Fruit fly (Drosophila melanogaster): ENCODE data around the gene CG11710.

DNA sequence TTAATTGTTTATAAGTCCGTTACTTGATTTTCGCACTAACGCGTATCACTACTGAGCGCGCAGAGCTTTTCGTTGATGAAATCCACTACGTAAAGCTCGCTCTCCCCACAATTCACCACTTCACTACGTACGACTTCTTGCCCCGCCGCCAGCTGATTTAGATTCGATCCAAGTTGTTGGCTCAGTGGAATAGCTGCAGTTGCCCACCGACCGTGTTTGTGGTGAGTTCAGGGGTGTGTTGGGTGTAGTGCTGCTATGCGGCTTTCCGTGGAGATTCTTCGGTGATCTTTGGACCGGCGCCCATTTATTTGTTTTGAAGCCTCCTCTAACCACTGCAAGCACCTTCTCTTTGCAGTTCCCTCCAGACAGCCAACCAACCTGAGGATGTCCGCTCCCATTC, 38.7 kb upstream of the CG11710 start:
- no peak for TF ChIP-seq EcR (GFP tag; optimal IDR thresholded peaks at IDR 0.05)
- TF ChIP-seq pan (optimal IDR thresholded peaks at IDR 0.05): no peak
- no peak for TF ChIP-seq usp (GFP tag; optimal IDR thresholded peaks at IDR 0.05)
- no peak for TF ChIP-seq psq (optimal IDR thresholded peaks at IDR 0.05)
- no peak for TF ChIP-seq CG8478 (optimal IDR thresholded peaks at IDR 0.05)

Data from whole organism.